Fruit fly (Drosophila melanogaster): ENCODE measurements around the gene Dhrs4.

Dhrs4 gene

DNA sequence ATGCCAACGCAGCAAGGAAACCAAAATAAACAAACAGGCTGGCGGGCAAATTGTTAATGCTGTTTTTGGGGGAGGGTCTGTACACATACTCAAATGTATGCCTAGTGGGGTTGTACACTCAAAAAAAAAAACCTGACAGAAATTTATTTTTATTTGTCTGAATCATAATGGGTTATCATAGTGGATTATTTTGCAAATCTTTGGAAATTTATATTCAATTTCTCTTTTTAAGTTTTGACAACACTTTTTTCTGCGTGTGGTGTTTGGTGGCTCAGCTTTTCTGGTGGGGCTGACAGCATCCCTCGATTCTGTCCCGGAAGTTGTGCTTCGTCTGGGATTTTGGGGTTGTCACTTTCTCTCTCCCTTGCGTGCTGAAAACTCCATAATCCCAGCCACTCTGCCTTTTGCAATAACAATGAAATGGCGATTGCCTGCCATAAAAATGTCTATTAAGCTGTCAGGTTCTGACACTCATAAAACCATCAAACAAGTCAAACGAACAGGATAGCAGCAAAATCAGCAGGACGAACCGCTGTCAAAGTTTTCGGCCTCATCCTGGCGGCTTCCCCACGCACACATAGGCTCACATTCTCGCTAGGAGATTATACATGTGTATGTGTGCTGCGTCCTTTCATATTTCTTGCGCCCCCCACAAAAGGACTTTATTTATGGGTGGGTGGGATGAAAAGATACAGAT is 13.6 kb upstream of the Dhrs4 start (continued):
- TF ChIP-seq gem (tag; optimal IDR thresholded peaks at IDR 0.05) (no peak), Ets97D (GFP tag; optimal IDR thresholded peaks at IDR 0.05) (peak; percentile 37), CG11723 (GFP tag; optimal IDR thresholded peaks at IDR 0.05) (no peak), br (optimal IDR thresholded peaks at IDR 0.05) (no peak), CG30403 (GFP tag; optimal IDR thresholded peaks at IDR 0.05) (peak; percentile 81), Fer3 (tag; optimal IDR thresholded peaks at IDR 0.05) (peak; percentile 74), vnd (GFP tag; IDR thresholded peaks at IDR 0.05; ENCODE audit: partially characterized antibody) (no peak), CG6683 (GFP tag; optimal IDR thresholded peaks at IDR 0.05) (peak; percentile 76), CG30020 (tag; optimal IDR thresholded peaks at IDR 0.05) (no peak), Tbp (GFP tag; optimal IDR thresholded peaks at IDR 0.05) (no peak), nau (GFP tag; optimal IDR thresholded peaks at IDR 0.05) (no peak), HLHmδ (GFP tag; optimal IDR thresholded peaks at IDR 0.05) (no peak), dan (GFP tag; IDR thresholded peaks at IDR 0.05) (0 out of 2 replicates have a peak, but pooled peaks have one; percentile 17), gce (GFP tag; IDR thresholded peaks at IDR 0.05) (peak; percentile 70), lola (GFP tag; optimal IDR thresholded peaks at IDR 0.05) (no peak), CG2199 (GFP tag; IDR thresholded peaks at IDR 0.05) (0 out of 3 replicates have a peak, but pooled peaks have one; percentile 44), CG4707 (GFP tag; optimal IDR thresholded peaks at IDR 0.05) (peak; percentile 20), Myb (GFP tag; optimal IDR thresholded peaks at IDR 0.05) (peak; percentile 57), Mad (GFP tag; optimal IDR thresholded peaks at IDR 0.05) (no peak), dimm (GFP tag; IDR thresholded peaks at IDR 0.05) (0 out of 2 replicates have a peak, but pooled peaks have one; percentile 58), CG18764 (GFP tag; optimal IDR thresholded peaks at IDR 0.05) (peak; percentile 16), tup (GFP tag; optimal IDR thresholded peaks at IDR 0.05) (peak; percentile 72), pnt (GFP tag; optimal IDR thresholded peaks at IDR 0.05) (peak; percentile 71), CG11398 (GFP tag; optimal IDR thresholded peaks at IDR 0.05) (peak; percentile 38), CG2889 (GFP tag; IDR thresholded peaks at IDR 0.05) (no peak; the same call in 2 of the 3 replicates), Doc2 (GFP tag; IDR thresholded peaks at IDR 0.05) (peak; percentile 36; the same call in 1 of the 2 replicates), ftz-f1 (GFP tag; optimal IDR thresholded peaks at IDR 0.05) (no peak), maf-S (GFP tag; optimal IDR thresholded peaks at IDR 0.05) (peak; percentile 63), bcd (GFP tag; optimal IDR thresholded peaks at IDR 0.05) (peak; percentile 73), trh (GFP tag; optimal IDR thresholded peaks at IDR 0.05) (peak; percentile 0), CG5180 (GFP tag; optimal IDR thresholded peaks at IDR 0.05) (peak; percentile 61), CG8765 (GFP tag; IDR thresholded peaks at IDR 0.05) (peak; percentile 54; the same call in 1 of the 2 replicates), CG4617 (GFP tag; optimal IDR thresholded peaks at IDR 0.05; ENCODE audit: borderline replicate concordance) (peak; percentile 31), CG1602 (GFP tag; optimal IDR thresholded peaks at IDR 0.05) (peak; percentile 51), ken (GFP tag; IDR thresholded peaks at IDR 0.05) (peak; percentile 85), CG32767 (GFP tag; IDR thresholded peaks at IDR 0.05) (peak; percentile 81), CG10147 (GFP tag; optimal IDR thresholded peaks at IDR 0.05) (peak; percentile 74), lilli (GFP tag; optimal IDR thresholded peaks at IDR 0.05) (peak; percentile 84), CG10209 (GFP tag; optimal IDR thresholded peaks at IDR 0.05) (peak; percentile 59), Xrp1 (GFP tag; IDR thresholded peaks at IDR 0.05) (peak; percentile 87), CG7357 (GFP tag; IDR thresholded peaks at IDR 0.05) (no peak; the same call in 1 of the 3 replicates), CG12236 (GFP tag; optimal IDR thresholded peaks at IDR 0.05) (peak; percentile 48), salm (tag; optimal IDR thresholded peaks at IDR 0.05) (no peak), bab2 (GFP tag; optimal IDR thresholded peaks at IDR 0.05) (peak; percentile 69), CG9932 (GFP tag; IDR thresholded peaks at IDR 0.05) (no peak; the same call in 1 of the 2 replicates), hb (GFP tag; IDR thresholded peaks at IDR 0.05; ENCODE audit: partially characterized antibody) (no peak), ash1 (GFP tag; optimal IDR thresholded peaks at IDR 0.05) (no peak), hth (optimal IDR thresholded peaks at IDR 0.05) (no peak), CG31441 (GFP tag; IDR thresholded peaks at IDR 0.05) (no peak; the same call in none of the 2 replicates), Gsc (GFP tag; IDR thresholded peaks at IDR 0.05) (no peak)
